Fruit fly (Drosophila melanogaster): ENCODE results near the gene CG8664.

Gene CG8664

dm6 chrX:17329933-17330674 lies 47.6 kb upstream of the CG8664 start (continued):
- TF ChIP-seq mam (GFP tag; optimal IDR thresholded peaks at IDR 0.05) (peak; percentile 59), CG11695 (GFP tag; IDR thresholded peaks at IDR 0.05) (peak; percentile 80; the same call in 2 of the 3 replicates), CG9215 (GFP tag; IDR thresholded peaks at IDR 0.05) (peak; percentile 43; the same call in 1 of the 2 replicates), scrt (GFP tag; optimal IDR thresholded peaks at IDR 0.05) (peak; percentile 58), grau (tag; optimal IDR thresholded peaks at IDR 0.05) (peak; percentile 75), dysf (GFP tag; IDR thresholded peaks at IDR 0.05) (peak; percentile 79; the same call in 2 of the 3 replicates), sd (tag; optimal IDR thresholded peaks at IDR 0.05) (no peak), pan (optimal IDR thresholded peaks at IDR 0.05) (no peak), pan (GFP tag; optimal IDR thresholded peaks at IDR 0.05 in 1 of 2, IDR thresholded peaks at IDR 0.05 in 1 of 2) (peak in 1 of 2 experiments; percentile 42), CG17912 (GFP tag; optimal IDR thresholded peaks at IDR 0.05) (no peak), CG16779 (GFP tag; IDR thresholded peaks at IDR 0.05) (no peak), ac (GFP tag; optimal IDR thresholded peaks at IDR 0.05) (no peak), CG18764 (GFP tag; optimal IDR thresholded peaks at IDR 0.05) (peak; percentile 8), kah (GFP tag; optimal IDR thresholded peaks at IDR 0.05) (no peak), tio (GFP tag; optimal IDR thresholded peaks at IDR 0.05) (peak; percentile 29), CG10543 (GFP tag; optimal IDR thresholded peaks at IDR 0.05) (no peak), Ada2b (GFP tag; IDR thresholded peaks at IDR 0.05) (peak; percentile 18; the same call in 1 of the 2 replicates), CG7928 (GFP tag; optimal IDR thresholded peaks at IDR 0.05) (peak; percentile 4), yki (optimal IDR thresholded peaks at IDR 0.05) (no peak), dpn (GFP tag; optimal IDR thresholded peaks at IDR 0.05) (peak; percentile 16 to 44), Nf-YB (GFP tag; optimal IDR thresholded peaks at IDR 0.05) (peak; percentile 11), trem (tag; optimal IDR thresholded peaks at IDR 0.05) (no peak), hkb (optimal IDR thresholded peaks at IDR 0.05) (no peak), hkb (GFP tag; IDR thresholded peaks at IDR 0.05) (0 out of 2 replicates have a peak, but pooled peaks have one; percentile 35), CG12299 (tag; optimal IDR thresholded peaks at IDR 0.05) (no peak), danr (GFP tag; IDR thresholded peaks at IDR 0.05) (peak; percentile 33; the same call in 1 of the 2 replicates), CG3838 (GFP tag; optimal IDR thresholded peaks at IDR 0.05) (no peak), maf-S (GFP tag; optimal IDR thresholded peaks at IDR 0.05) (peak; percentile 6), CG15601 (tag; optimal IDR thresholded peaks at IDR 0.05) (no peak), CG3847 (GFP tag; IDR thresholded peaks at IDR 0.05) (0 out of 2 replicates have a peak, but pooled peaks have one; percentile 33), slou (GFP tag; optimal IDR thresholded peaks at IDR 0.05) (no peak), slp2 (GFP tag; optimal IDR thresholded peaks at IDR 0.05) (peak; percentile 2), Hr51 (GFP tag; optimal IDR thresholded peaks at IDR 0.05) (peak in 1 of 2 experiments; percentile 59), B-H2 (GFP tag; optimal IDR thresholded peaks at IDR 0.05) (peak; percentile 60), Mrtf (GFP tag; IDR thresholded peaks at IDR 0.05) (0 out of 3 replicates have a peak, but pooled peaks have one; percentile 17), CG7786 (GFP tag; optimal IDR thresholded peaks at IDR 0.05) (peak; percentile 37), Dek (tag; optimal IDR thresholded peaks at IDR 0.05) (peak; percentile 46), crc (GFP tag; optimal IDR thresholded peaks at IDR 0.05) (peak; percentile 12), ind (GFP tag; optimal IDR thresholded peaks at IDR 0.05) (peak; percentile 49), Pdp1 (GFP tag; optimal IDR thresholded peaks at IDR 0.05) (peak; percentile 14 to 27), lab (GFP tag; optimal IDR thresholded peaks at IDR 0.05) (peak; percentile 46), Deaf1 (tag; optimal IDR thresholded peaks at IDR 0.05) (peak; percentile 20), fd3F (GFP tag; optimal IDR thresholded peaks at IDR 0.05) (peak; percentile 53), al (GFP tag; IDR thresholded peaks at IDR 0.05) (peak; percentile 56), dm (GFP tag; optimal IDR thresholded peaks at IDR 0.05) (no peak), eve (GFP tag; optimal IDR thresholded peaks at IDR 0.05) (peak in 1 of 2 experiments; percentile 73), inv (GFP tag; IDR thresholded peaks at IDR 0.05; ENCODE audit: partially characterized antibody) (no peak), Abd-B (GFP tag; optimal IDR thresholded peaks at IDR 0.05) (peak; percentile 11), CG17385 (GFP tag; optimal IDR thresholded peaks at IDR 0.05) (peak; percentile 35), disco-r (GFP tag; optimal IDR thresholded peaks at IDR 0.05) (peak; percentile 2)
